Worm (Caenorhabditis elegans) whole organism, late embryonic: ENCODE data around the gene pcf-11.
A peak's percentile ranks its signal among the peaks of the same experiment; 100 is the strongest.

ENCODE experiments used
- C38D4.7 ChIP-seq: fragments of 200-800 bp; sonication (Bioruptor generic); optimal IDR thresholded peaks from 2 replicates; lab custom pipeline; 2018; ENCODE audit warnings: mild to moderate bottlenecking, missing genetic modification characterization, moderate library complexity, missing compliant biosample characterization
- F13H6.1 ChIP-seq: sonication (generic microtip); optimal IDR thresholded peaks from 2 replicates; lab custom pipeline; 2016; ENCODE audit warnings: missing genetic modification characterization, missing compliant biosample characterization
- K02D7.2 ChIP-seq: sonication (generic microtip); optimal IDR thresholded peaks from 2 replicates; lab custom pipeline; 2017; ENCODE audit warnings: mild to moderate bottlenecking, missing genetic modification characterization, missing compliant biosample characterization
- K09A11.1 ChIP-seq: sonication (generic microtip); optimal IDR thresholded peaks from 2 replicates; lab custom pipeline; 2017; ENCODE audit warnings: antibody characterized with exemption, mild to moderate bottlenecking, missing genetic modification characterization, missing compliant biosample characterization; ENCODE audit not compliant: insufficient read depth
- Y22D7AL.16 ChIP-seq: sonication (generic microtip); optimal IDR thresholded peaks from 2 replicates; lab custom pipeline; 2016; ENCODE audit warnings: missing genetic modification characterization, missing compliant biosample characterization
- ama-1 ChIP-seq: fragments of 150-350 bp; optimal IDR thresholded peaks from 2 replicates; lab custom pipeline; 2014
- ceh-14 ChIP-seq: sonication (generic microtip); optimal IDR thresholded peaks from 2 replicates; lab custom pipeline; 2016; ENCODE audit warnings: missing genotype, missing genetic modification characterization, missing compliant biosample characterization
- ceh-18 ChIP-seq: sonication (generic microtip); optimal IDR thresholded peaks from 2 replicates; lab custom pipeline; 2016; ENCODE audit warnings: missing genetic modification characterization, missing compliant biosample characterization
- ceh-24 ChIP-seq: sonication (generic microtip); optimal IDR thresholded peaks from 2 replicates; lab custom pipeline; 2016; ENCODE audit warnings: mild to moderate bottlenecking, missing genetic modification characterization, missing compliant biosample characterization
- ceh-30 ChIP-seq: fragments of 150-350 bp; optimal IDR thresholded peaks from 2 replicates; lab custom pipeline; 2014; ENCODE audit warnings: missing biosample characterization, missing genetic modification characterization
- ceh-31 ChIP-seq: sonication (generic microtip); optimal IDR thresholded peaks from 2 replicates; lab custom pipeline; 2016; ENCODE audit warnings: missing genetic modification characterization, missing compliant biosample characterization
- ceh-45 ChIP-seq: fragments of 200-800 bp; sonication (Bioruptor generic); IDR thresholded peaks from 2 replicates; pipeline ENCODE4 v1.3.6; 2022; ENCODE audit warnings: missing genetic modification reagents, missing genetic modification characterization, missing compliant biosample characterization
- ceh-48 ChIP-seq: sonication (generic microtip); optimal IDR thresholded peaks from 2 replicates; lab custom pipeline; 2016; ENCODE audit warnings: missing genetic modification characterization, inconsistent platforms, missing compliant biosample characterization
- elt-2 ChIP-seq: sonication (generic microtip); optimal IDR thresholded peaks from 2 replicates; lab custom pipeline; 2016; ENCODE audit warnings: missing genetic modification reagents, missing genetic modification characterization, missing compliant biosample characterization
- elt-4 ChIP-seq: sonication (generic microtip); optimal IDR thresholded peaks from 2 replicates; lab custom pipeline; 2016; ENCODE audit warnings: missing genetic modification characterization, missing compliant biosample characterization
- ets-4 ChIP-seq: sonication (generic microtip); optimal IDR thresholded peaks from 2 replicates; lab custom pipeline; 2016; ENCODE audit warnings: missing genetic modification characterization, missing compliant biosample characterization
- fax-1 ChIP-seq: sonication (generic microtip); optimal IDR thresholded peaks from 2 replicates; lab custom pipeline; 2016; ENCODE audit warnings: missing genotype, missing genetic modification characterization, missing compliant biosample characterization
- fkh-6 ChIP-seq: sonication (generic microtip); optimal IDR thresholded peaks from 2 replicates; lab custom pipeline; 2016; ENCODE audit warnings: missing genetic modification characterization, missing compliant biosample characterization
- gmeb-2 ChIP-seq: sonication (generic microtip); optimal IDR thresholded peaks from 2 replicates; lab custom pipeline; 2016; ENCODE audit warnings: missing genetic modification characterization, inconsistent platforms, missing compliant biosample characterization
- hlh-15 ChIP-seq: sonication (generic microtip); optimal IDR thresholded peaks from 2 replicates; lab custom pipeline; 2016; ENCODE audit warnings: missing genetic modification characterization, missing compliant biosample characterization
- hlh-30 ChIP-seq: sonication (generic microtip); optimal IDR thresholded peaks from 2 replicates; lab custom pipeline; 2017; ENCODE audit warnings: antibody characterized with exemption, missing genetic modification characterization, missing compliant biosample characterization; ENCODE audit not compliant: insufficient read depth
- hlh-6 ChIP-seq: sonication (generic microtip); optimal IDR thresholded peaks from 2 replicates; lab custom pipeline; 2016; ENCODE audit warnings: missing genotype, missing genetic modification characterization, missing compliant biosample characterization
- hlh-8 ChIP-seq: sonication (generic microtip); optimal IDR thresholded peaks from 2 replicates; lab custom pipeline; 2016; ENCODE audit warnings: missing genotype, missing genetic modification characterization, missing compliant biosample characterization
- lim-6 ChIP-seq: sonication (generic microtip); optimal IDR thresholded peaks from 2 replicates; lab custom pipeline; 2016; ENCODE audit warnings: missing genetic modification characterization, missing compliant biosample characterization
- lin-11 ChIP-seq: fragments of 200-800 bp; sonication (Bioruptor generic); optimal IDR thresholded peaks from 2 replicates; lab custom pipeline; 2018; ENCODE audit warnings: mild to moderate bottlenecking, missing genetic modification characterization, missing compliant biosample characterization
- mec-3 ChIP-seq: sonication (generic microtip); optimal IDR thresholded peaks from 2 replicates; lab custom pipeline; 2016; ENCODE audit warnings: borderline replicate concordance, missing genetic modification characterization, missing compliant biosample characterization
- nhr-11 ChIP-seq: fragments of 150-350 bp; optimal IDR thresholded peaks from 2 replicates; lab custom pipeline; 2014; ENCODE audit warnings: missing biosample characterization, missing genetic modification characterization
- nhr-232 ChIP-seq: sonication (generic microtip); optimal IDR thresholded peaks from 2 replicates; lab custom pipeline; 2016; ENCODE audit warnings: missing genetic modification characterization, missing compliant biosample characterization
- npax-4 ChIP-seq: sonication (generic microtip); optimal IDR thresholded peaks from 2 replicates; lab custom pipeline; 2016; ENCODE audit warnings: missing genetic modification characterization, missing compliant biosample characterization
- pag-3 ChIP-seq: sonication (generic microtip); optimal IDR thresholded peaks from 2 replicates; lab custom pipeline; 2016; ENCODE audit warnings: missing compliant biosample characterization, missing genetic modification characterization, borderline replicate concordance
- pax-1 ChIP-seq: fragments of 150-350 bp; optimal IDR thresholded peaks from 2 replicates; lab custom pipeline; 2014; ENCODE audit warnings: missing biosample characterization, missing genetic modification characterization
- pha-2 ChIP-seq: sonication (generic microtip); optimal IDR thresholded peaks from 2 replicates; lab custom pipeline; 2017; ENCODE audit warnings: mild to moderate bottlenecking, missing genetic modification characterization, missing compliant biosample characterization
- pqm-1 ChIP-seq: sonication (generic microtip); optimal IDR thresholded peaks from 2 replicates; lab custom pipeline; 2016; ENCODE audit warnings: missing genetic modification characterization, missing compliant biosample characterization
- pros-1 ChIP-seq: fragments of 150-350 bp; optimal IDR thresholded peaks from 2 replicates; lab custom pipeline; 2014; ENCODE audit warnings: missing biosample characterization, missing genetic modification reagents, missing genetic modification characterization
- rnt-1 ChIP-seq: sonication (generic microtip); optimal IDR thresholded peaks from 2 replicates; lab custom pipeline; 2016; ENCODE audit warnings: missing genetic modification characterization, missing compliant biosample characterization
- sdc-2 ChIP-seq: sonication (generic microtip); optimal IDR thresholded peaks from 2 replicates; lab custom pipeline; 2016; ENCODE audit warnings: missing genotype, missing genetic modification characterization, missing compliant biosample characterization
- tbx-2 ChIP-seq: sonication (generic microtip); optimal IDR thresholded peaks from 2 replicates; lab custom pipeline; 2016; ENCODE audit warnings: missing genetic modification characterization, missing compliant biosample characterization
- unc-3 ChIP-seq, 2 experiments: fragments of 200-800 bp in 1 of 2; sonication (Bioruptor generic) in 1 of 2; sonication (generic microtip) in 1 of 2; conservative IDR thresholded peaks in 1 of 2; optimal IDR thresholded peaks in 1 of 2; 2 replicates each; pipeline versions ENCODE4 v1.3.6 to Lab custom; 2016 to 2022; ENCODE audit warnings: missing compliant biosample characterization in 2 of 2, missing genetic modification characterization in 2 of 2, missing genetic modification reagents in 1 of 2
- unc-42 ChIP-seq: sonication (generic microtip); optimal IDR thresholded peaks from 2 replicates; lab custom pipeline; 2016; ENCODE audit warnings: missing genotype, missing genetic modification characterization, missing compliant biosample characterization
- unc-55 ChIP-seq: sonication (generic microtip); optimal IDR thresholded peaks from 2 replicates; lab custom pipeline; 2017; ENCODE audit warnings: missing biosample characterization, missing genetic modification reagents, missing genetic modification characterization
- zip-5 ChIP-seq: sonication (generic microtip); optimal IDR thresholded peaks from 2 replicates; lab custom pipeline; 2016; ENCODE audit warnings: missing genetic modification characterization, missing compliant biosample characterization
- ztf-16 ChIP-seq: sonication (generic microtip); optimal IDR thresholded peaks from 2 replicates; lab custom pipeline; 2017; ENCODE audit warnings: missing genetic modification characterization, missing compliant biosample characterization

Gene pcf-11

DNA sequence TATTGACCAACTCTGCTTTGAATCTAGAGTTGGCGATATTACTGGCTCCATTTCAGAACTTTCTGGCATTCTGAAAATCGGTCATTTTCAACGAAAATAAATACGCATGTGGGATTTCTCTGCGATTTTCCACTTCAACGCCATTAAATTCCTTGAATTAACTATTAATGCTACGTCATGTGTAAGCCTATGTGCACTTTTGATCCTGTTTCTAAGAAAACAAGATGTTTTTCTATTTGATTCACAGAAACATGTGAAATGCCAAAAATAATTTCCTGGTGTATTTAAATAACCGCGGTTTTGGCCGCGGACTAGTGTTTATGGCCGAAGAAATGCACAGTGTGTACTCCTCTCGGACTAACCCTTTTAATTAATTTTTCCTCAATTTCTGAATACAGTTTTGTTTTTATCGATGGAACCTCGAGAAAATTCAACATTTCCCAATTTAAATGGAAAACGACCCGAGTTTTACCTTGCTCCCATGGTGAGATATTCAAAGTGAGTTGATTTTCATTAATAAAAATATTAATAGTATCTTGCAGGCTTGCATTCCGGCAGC is 44.0 kb downstream of the pcf-11 start, which contains the start of the genes C45G9.11 and C45G9.2 (continued):
- no peak for TF ChIP-seq nhr-11 (tag; lab: Kevin White, UChicago)
- peak; percentile 57 for TF ChIP-seq pqm-1 (tag; lab: Kevin White, UChicago)
- no peak for TF ChIP-seq gmeb-2
- peak; percentile 99 for TF ChIP-seq ets-4
- TF ChIP-seq hlh-8 (tag; lab: Kevin White, UChicago) = peak; percentile 89
- peak; percentile 70 for TF ChIP-seq lim-6
- TF ChIP-seq elt-4 = no peak
- no peak for TF ChIP-seq pag-3 (tag; lab: Kevin White, UChicago)
- no peak for TF ChIP-seq C38D4.7 (GFP tag; lab: Kevin White, UChicago)
- no peak for TF ChIP-seq ceh-18 (tag; lab: Kevin White, UChicago)
- no peak for TF ChIP-seq pha-2 (tag; lab: Kevin White, UChicago)
- TF ChIP-seq mec-3 (tag; lab: Kevin White, UChicago) = peak; percentile 68
- peak; percentile 96 for TF ChIP-seq ceh-31 (tag; lab: Kevin White, UChicago)
- peak; percentile 81 for TF ChIP-seq zip-5 (tag; lab: Kevin White, UChicago)
- TF ChIP-seq ceh-24 = no peak
- no peak for TF ChIP-seq hlh-6
- TF ChIP-seq ztf-16 (tag; lab: Kevin White, UChicago) = peak; percentile 8
- TF ChIP-seq npax-4 (tag; lab: Kevin White, UChicago) = no peak
- TF ChIP-seq Y22D7AL.16 (tag; lab: Kevin White, UChicago) = no peak
- peak; percentile 59 for TF ChIP-seq ceh-14
- peak; percentile 28 for TF ChIP-seq sdc-2 (tag; lab: Kevin White, UChicago)
- TF ChIP-seq hlh-15 = no peak
- peak; percentile 74 for TF ChIP-seq rnt-1
- no peak for TF ChIP-seq ceh-45 (GFP tag; lab: Robert Waterston, UW)
- no peak for TF ChIP-seq ceh-30 (tag; lab: Kevin White, UChicago)
- peak; percentile 85 for TF ChIP-seq tbx-2 (tag; lab: Kevin White, UChicago)

DNA sequence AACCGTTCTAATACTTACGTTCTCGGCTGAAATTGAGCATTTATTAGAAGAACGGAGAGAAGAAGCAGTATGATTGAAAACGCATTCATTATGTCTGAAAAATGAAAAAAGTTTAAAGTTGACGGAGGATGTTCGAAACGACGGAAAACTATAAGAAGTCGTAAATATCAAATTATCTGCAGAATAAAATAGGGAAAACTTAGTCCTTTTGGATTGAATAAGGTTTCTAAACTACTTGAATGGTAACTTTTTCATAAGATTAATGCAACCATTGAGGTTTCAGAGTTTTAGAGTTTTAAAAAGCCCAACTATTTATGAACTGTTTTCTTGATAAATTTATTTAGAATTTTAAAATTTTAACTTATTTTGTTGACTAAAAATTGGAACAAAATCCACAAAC is 46.8 kb downstream of the pcf-11 start, which contains the start of gene C45G9.12:
TSS of gene C45G9.12 (minus strand) at position 101 of the 400 bp plus-strand sequence.
- TF ChIP-seq ceh-45 (GFP tag; lab: Robert Waterston, UW) (no peak), elt-2 (tag; lab: Kevin White, UChicago) (no peak), hlh-30 (tag; lab: Kevin White, UChicago) (no peak), hlh-8 (tag; lab: Kevin White, UChicago) (no peak), fax-1 (tag; lab: Kevin White, UChicago) (no peak), ceh-48 (no peak), pros-1 (tag; lab: Kevin White, UChicago) (no peak), ama-1 (lab: Kevin White, UChicago) (no peak), pax-1 (tag; lab: Kevin White, UChicago) (no peak), mec-3 (tag; lab: Kevin White, UChicago) (no peak), unc-3 (GFP tag; conservative IDR thresholded peaks at IDR 0.05; lab: Robert Waterston, UW) (no peak), unc-3 (tag; optimal IDR thresholded peaks at IDR 0.05; lab: Kevin White, UChicago) (no peak), unc-42 (tag; lab: Kevin White, UChicago) (no peak)

DNA sequence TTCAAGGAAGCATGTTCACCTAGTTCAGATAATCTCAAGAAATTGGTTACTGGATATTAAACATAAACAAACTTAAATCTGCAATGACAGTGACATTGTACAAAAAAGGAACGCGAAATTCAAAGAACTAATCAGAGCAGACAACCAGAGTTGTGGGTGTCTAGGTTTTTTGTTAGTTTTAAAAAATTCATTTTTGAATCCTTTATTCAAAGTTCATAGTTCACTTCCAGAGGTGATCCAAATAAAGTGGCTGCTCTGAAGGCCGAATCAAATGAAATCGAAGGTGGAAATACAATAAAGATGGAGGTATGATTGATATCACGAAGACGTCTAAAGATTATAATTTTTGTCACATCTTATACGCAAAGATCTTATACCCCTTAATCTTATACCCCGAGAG is 49.7 kb downstream of the pcf-11 start, which contains the start of gene ttbk-6:
TSS of gene ttbk-6 (plus strand) at position 301 of the 400 bp plus-strand sequence.
- no peak for TF ChIP-seq C38D4.7 (GFP tag; lab: Kevin White, UChicago)
- TF ChIP-seq elt-4 = no peak
- no peak for TF ChIP-seq K02D7.2 (tag; lab: Kevin White, UChicago)
- TF ChIP-seq F13H6.1 (tag; lab: Kevin White, UChicago) = no peak
- no peak for TF ChIP-seq ceh-24
- TF ChIP-seq pros-1 (tag; lab: Kevin White, UChicago) = no peak
- TF ChIP-seq gmeb-2 = no peak
- no peak for TF ChIP-seq hlh-30 (tag; lab: Kevin White, UChicago)
- no peak for TF ChIP-seq ceh-31 (tag; lab: Kevin White, UChicago)
- TF ChIP-seq lin-11 (tag; lab: Kevin White, UChicago) = no peak
- no peak for TF ChIP-seq nhr-232 (tag; lab: Kevin White, UChicago)
- no peak for TF ChIP-seq fax-1 (tag; lab: Kevin White, UChicago)
- TF ChIP-seq ztf-16 (tag; lab: Kevin White, UChicago) = no peak
- no peak for TF ChIP-seq fkh-6
- no peak for TF ChIP-seq unc-55 (GFP tag; lab: Kevin White, UChicago)
- TF ChIP-seq K09A11.1 (tag; lab: Kevin White, UChicago) = no peak
- no peak for TF ChIP-seq Y22D7AL.16 (tag; lab: Kevin White, UChicago)
- no peak for TF ChIP-seq nhr-11 (tag; lab: Kevin White, UChicago)
- TF ChIP-seq rnt-1 = no peak
